Worm (Caenorhabditis elegans): Measurements from ENCODE around the gene ZK550.2.

The ZK550.2 gene

DNA sequence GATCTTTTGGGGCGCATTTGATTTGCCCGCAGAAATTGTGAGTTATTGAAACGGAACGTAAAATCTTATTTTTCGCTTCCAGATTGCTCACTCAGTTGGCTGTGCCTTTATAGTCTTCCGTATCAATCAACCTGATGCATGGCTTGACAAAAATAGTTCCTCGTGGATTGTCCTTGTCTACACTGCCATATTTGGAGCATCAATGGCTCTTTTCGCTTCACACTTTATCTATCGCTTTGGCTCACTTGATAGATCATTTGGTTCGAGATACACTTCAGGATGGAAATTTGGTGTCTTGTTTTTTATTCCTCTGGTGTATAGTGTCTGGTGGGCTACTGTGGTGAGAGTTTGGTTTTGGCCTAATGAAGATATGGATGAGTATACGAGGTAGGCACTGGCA, 20.3 kb downstream of the ZK550.2 start:
- TF ChIP-seq pes-1 (GFP tag; IDR thresholded peaks at IDR 0.05), result no peak
- no peak for TF ChIP-seq tra-4 (tag; optimal IDR thresholded peaks at IDR 0.05)
- no peak for TF ChIP-seq scrt-1 (GFP tag; IDR thresholded peaks at IDR 0.05)
- TF ChIP-seq hmbx-1 (tag; optimal IDR thresholded peaks at IDR 0.05), result no peak
- no peak for TF ChIP-seq hmg-4 (GFP tag; optimal IDR thresholded peaks at IDR 0.05)
- no peak for TF ChIP-seq sea-1 (GFP tag; conservative IDR thresholded peaks at IDR 0.05)
- TF ChIP-seq hnd-1 (tag; optimal IDR thresholded peaks at IDR 0.05), result no peak
- TF ChIP-seq tbx-11 (GFP tag; IDR thresholded peaks at IDR 0.05), result no peak
- TF ChIP-seq aly-1 (tag; optimal IDR thresholded peaks at IDR 0.05), result no peak
- TF ChIP-seq F13C5.2 (tag; optimal IDR thresholded peaks at IDR 0.05), result no peak
- TF ChIP-seq B0310.2 (tag; optimal IDR thresholded peaks at IDR 0.05), result no peak
- no peak for TF ChIP-seq flt-1 (GFP tag; IDR thresholded peaks at IDR 0.05)
- TF ChIP-seq ceh-36 (tag; optimal IDR thresholded peaks at IDR 0.05), result no peak
- TF ChIP-seq ets-7 (tag; optimal IDR thresholded peaks at IDR 0.05), result no peak
- TF ChIP-seq ama-1 (optimal IDR thresholded peaks at IDR 0.05), result no peak
- TF ChIP-seq ceh-13 (GFP tag; optimal IDR thresholded peaks at IDR 0.05), result no peak
- no peak for TF ChIP-seq tbx-37 (GFP tag; conservative IDR thresholded peaks at IDR 0.05)

DNA sequence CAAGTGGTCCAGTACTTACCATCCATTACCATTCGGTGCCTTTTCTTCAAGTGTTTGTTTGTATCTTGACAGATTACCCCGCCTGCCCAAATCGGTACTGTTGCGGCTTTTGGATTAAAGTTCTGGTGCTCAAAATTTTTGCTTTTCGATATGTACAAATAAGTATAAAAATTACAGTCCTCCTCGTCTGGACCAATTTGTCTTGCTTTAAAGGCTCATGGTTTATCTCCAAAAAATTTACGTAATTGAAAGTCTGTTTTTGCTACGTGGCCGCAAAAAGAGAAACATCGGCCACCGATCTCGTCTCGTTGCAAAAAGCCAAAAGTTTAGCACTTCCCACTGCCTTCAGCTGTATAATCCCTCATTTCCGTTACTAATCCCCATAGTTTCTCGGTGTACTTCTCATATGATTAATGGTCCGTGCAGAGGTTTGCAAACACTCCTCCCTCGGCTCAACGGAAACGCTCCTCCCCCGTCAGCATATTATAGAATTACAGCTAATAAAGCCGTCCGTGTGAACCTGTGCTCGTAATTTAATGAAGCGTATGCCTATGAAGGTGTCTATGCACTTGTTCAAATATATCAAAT, 22.0 kb downstream of the ZK550.2 start:
- TF ChIP-seq hmbx-1 (tag; optimal IDR thresholded peaks at IDR 0.05) (no peak), ceh-36 (tag; optimal IDR thresholded peaks at IDR 0.05) (peak; percentile 49)

- no peak for TF ChIP-seq tbx-37 (GFP tag; conservative IDR thresholded peaks at IDR 0.05)
- no peak for TF ChIP-seq ceh-13 (GFP tag; optimal IDR thresholded peaks at IDR 0.05)
- TF ChIP-seq tra-4 (tag; optimal IDR thresholded peaks at IDR 0.05), result no peak
- no peak for TF ChIP-seq pes-1 (GFP tag; IDR thresholded peaks at IDR 0.05)
- no peak for TF ChIP-seq ama-1 (optimal IDR thresholded peaks at IDR 0.05)
- TF ChIP-seq flt-1 (GFP tag; IDR thresholded peaks at IDR 0.05), result no peak
- no peak for TF ChIP-seq ceh-36 (tag; optimal IDR thresholded peaks at IDR 0.05)
- no peak for TF ChIP-seq scrt-1 (GFP tag; IDR thresholded peaks at IDR 0.05)
- no peak for TF ChIP-seq aly-1 (tag; optimal IDR thresholded peaks at IDR 0.05)
- no peak for TF ChIP-seq B0310.2 (tag; optimal IDR thresholded peaks at IDR 0.05)
Observed at ce11 chrIV:17268069-17268468, 22.7 kb downstream of the ZK550.2 start.

DNA sequence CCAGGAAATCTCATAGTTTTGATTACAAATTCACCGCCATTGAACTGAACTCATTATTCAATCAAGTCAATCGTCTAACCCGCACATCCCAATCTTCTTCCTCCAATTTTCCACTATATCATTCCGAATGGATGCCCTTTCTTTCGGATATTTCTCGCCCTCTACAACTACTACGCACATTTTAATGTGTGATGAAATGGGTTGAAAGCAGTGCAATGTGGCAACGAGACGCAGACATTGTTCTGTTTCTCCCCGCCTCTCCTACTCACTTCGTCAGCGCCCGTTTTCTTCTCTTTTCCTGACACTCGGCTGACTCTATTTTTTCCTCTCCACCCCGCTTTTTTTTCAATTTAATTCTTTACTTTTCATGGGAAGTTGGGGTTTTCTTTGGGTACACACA, 23.2 kb downstream of the ZK550.2 start:
- peak; percentile 49 for TF ChIP-seq hmg-4 (GFP tag; optimal IDR thresholded peaks at IDR 0.05)
- peak; percentile 12 for TF ChIP-seq F13C5.2 (tag; optimal IDR thresholded peaks at IDR 0.05)
- TF ChIP-seq flt-1 (GFP tag; IDR thresholded peaks at IDR 0.05), result no peak

DNA sequence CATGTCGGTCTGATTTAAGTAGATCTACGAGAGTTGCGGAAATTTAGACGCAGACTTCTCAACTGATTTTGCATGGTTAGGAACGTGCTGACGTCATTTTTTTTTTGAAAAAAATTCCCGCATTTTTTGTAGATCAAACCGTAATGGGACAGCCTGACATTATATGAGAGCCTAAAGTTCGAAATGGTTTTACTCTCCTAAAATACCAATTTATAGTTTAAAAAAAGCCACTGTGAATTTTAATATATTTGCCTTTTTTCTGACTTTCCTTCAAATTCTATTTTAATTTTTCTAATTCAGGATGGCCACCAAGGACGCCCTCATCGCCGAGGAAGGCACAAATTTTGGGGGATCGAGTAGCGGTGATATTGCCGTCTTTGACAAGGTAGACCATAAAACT, 23.7 kb downstream of the ZK550.2 start, which contains the start of gene atgp-1:
Gene atgp-1, plus strand, starts transcription at position 301 of the 400 bp plus-strand sequence.
- TF ChIP-seq sea-1 (GFP tag; conservative IDR thresholded peaks at IDR 0.05) (no peak), aly-1 (tag; optimal IDR thresholded peaks at IDR 0.05) (no peak), tbx-37 (GFP tag; conservative IDR thresholded peaks at IDR 0.05) (no peak), flt-1 (GFP tag; IDR thresholded peaks at IDR 0.05) (no peak), scrt-1 (GFP tag; IDR thresholded peaks at IDR 0.05) (no peak), hmbx-1 (tag; optimal IDR thresholded peaks at IDR 0.05) (no peak), F13C5.2 (tag; optimal IDR thresholded peaks at IDR 0.05) (no peak), ets-7 (tag; optimal IDR thresholded peaks at IDR 0.05) (no peak), hmg-4 (GFP tag; optimal IDR thresholded peaks at IDR 0.05) (no peak), tbx-11 (GFP tag; IDR thresholded peaks at IDR 0.05) (no peak), B0310.2 (tag; optimal IDR thresholded peaks at IDR 0.05) (no peak), hnd-1 (tag; optimal IDR thresholded peaks at IDR 0.05) (no peak), ceh-36 (tag; optimal IDR thresholded peaks at IDR 0.05) (no peak), pes-1 (GFP tag; IDR thresholded peaks at IDR 0.05) (no peak), ceh-13 (GFP tag; optimal IDR thresholded peaks at IDR 0.05) (no peak), tra-4 (tag; optimal IDR thresholded peaks at IDR 0.05) (no peak), ama-1 (optimal IDR thresholded peaks at IDR 0.05) (no peak)

- TF ChIP-seq ceh-36 (tag; optimal IDR thresholded peaks at IDR 0.05) (peak; percentile 20), hmg-4 (GFP tag; optimal IDR thresholded peaks at IDR 0.05) (no peak), flt-1 (GFP tag; IDR thresholded peaks at IDR 0.05) (no peak)
Observed at ce11 chrIV:17269702-17270101, 24.3 kb downstream of the ZK550.2 start.

- no peak for TF ChIP-seq tbx-37 (GFP tag; conservative IDR thresholded peaks at IDR 0.05)
- no peak for TF ChIP-seq scrt-1 (GFP tag; IDR thresholded peaks at IDR 0.05)
- no peak for TF ChIP-seq tbx-11 (GFP tag; IDR thresholded peaks at IDR 0.05)
- TF ChIP-seq aly-1 (tag; optimal IDR thresholded peaks at IDR 0.05), result no peak
- no peak for TF ChIP-seq hmbx-1 (tag; optimal IDR thresholded peaks at IDR 0.05)
- TF ChIP-seq ceh-13 (GFP tag; optimal IDR thresholded peaks at IDR 0.05), result no peak
- no peak for TF ChIP-seq F13C5.2 (tag; optimal IDR thresholded peaks at IDR 0.05)
- no peak for TF ChIP-seq pes-1 (GFP tag; IDR thresholded peaks at IDR 0.05)
- no peak for TF ChIP-seq ceh-36 (tag; optimal IDR thresholded peaks at IDR 0.05)
Observed at ce11 chrIV:17273602-17274110, 28.3 kb downstream of the ZK550.2 start, which contains the start of gene gln-5. TSS of gene gln-5 (minus strand) at chrIV:17273652.

DNA sequence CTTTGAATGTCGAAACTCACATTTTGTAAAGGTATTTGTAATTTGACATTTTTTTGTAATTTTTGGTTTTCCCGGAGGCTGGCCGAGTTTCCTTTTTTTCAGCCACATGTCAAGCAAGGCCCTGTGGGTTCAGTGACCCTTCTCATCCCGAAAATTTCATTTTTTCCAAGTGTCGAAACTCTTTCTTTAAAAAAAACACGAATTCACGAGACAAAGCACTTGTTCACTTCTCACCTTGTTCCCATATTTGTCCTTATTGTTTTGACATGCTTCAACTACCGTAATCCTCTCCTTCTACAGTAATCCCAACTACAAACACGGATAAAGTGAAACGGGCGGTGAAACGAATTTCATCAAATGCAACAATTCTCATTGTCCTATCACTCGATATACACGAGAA, 29.9 kb downstream of the ZK550.2 start, which contains the start of gene lhfp-4:
Gene lhfp-4, plus strand, starts transcription at position 301 of the 400 bp plus-strand sequence.
- no peak for TF ChIP-seq tra-4 (tag; optimal IDR thresholded peaks at IDR 0.05)
- TF ChIP-seq pes-1 (GFP tag; IDR thresholded peaks at IDR 0.05), result no peak
- TF ChIP-seq ama-1 (optimal IDR thresholded peaks at IDR 0.05), result no peak
